Worm (Caenorhabditis elegans): ENCODE data around the gene C08E8.11.
A peak's percentile ranks its signal among the peaks of the same experiment; 100 is the strongest.

The C08E8.11 gene

ce11 chrV:18350046-18350445, 775 bp upstream of the C08E8.11 start, which contains the start of gene C08E8.3:
Gene C08E8.3 (plus strand): TSS chrV:18350129.
- TF ChIP-seq nfyb-1 (GFP tag; IDR thresholded peaks at IDR 0.05) (0 out of 2 replicates have a peak, but pooled peaks have one; percentile 10), K11D2.4 (GFP tag; IDR thresholded peaks at IDR 0.05) (no peak)

ce11 chrV:18354299-18354698, 3.5 kb downstream of the C08E8.11 start:
- TF ChIP-seq K11D2.4 (GFP tag; IDR thresholded peaks at IDR 0.05): no peak
- no peak for TF ChIP-seq rpc-1 (optimal IDR thresholded peaks at IDR 0.05)
- TF ChIP-seq rpc-1 (tag; optimal IDR thresholded peaks at IDR 0.05): no peak
- TF ChIP-seq akir-1 (GFP tag; optimal IDR thresholded peaks at IDR 0.05): no peak
- TF ChIP-seq ceh-27 (GFP tag; optimal IDR thresholded peaks at IDR 0.05): no peak
- no peak for TF ChIP-seq lir-1 (GFP tag; conservative IDR thresholded peaks at IDR 0.05)
- no peak for TF ChIP-seq nhr-80 (tag; optimal IDR thresholded peaks at IDR 0.05)
- TF ChIP-seq dox-1 (GFP tag; IDR thresholded peaks at IDR 0.05): no peak
- TF ChIP-seq tbp1 (GFP tag; optimal IDR thresholded peaks at IDR 0.05): no peak
- TF ChIP-seq madf-3 (GFP tag; IDR thresholded peaks at IDR 0.05): no peak
- TF ChIP-seq gei-17 (GFP tag; optimal IDR thresholded peaks at IDR 0.05): no peak
- TF ChIP-seq cebp-2 (GFP tag; IDR thresholded peaks at IDR 0.05): no peak
- no peak for TF ChIP-seq mxl-1 (tag; optimal IDR thresholded peaks at IDR 0.05)
- no peak for TF ChIP-seq ztf-18 (tag; optimal IDR thresholded peaks at IDR 0.05)
- no peak for TF ChIP-seq F22D6.2 (tag; optimal IDR thresholded peaks at IDR 0.05)
- TF ChIP-seq C06A6.2 (GFP tag; conservative IDR thresholded peaks at IDR 0.05): no peak
- TF ChIP-seq cebp-1 (GFP tag; IDR thresholded peaks at IDR 0.05): no peak
- no peak for TF ChIP-seq cebp-1 (tag; optimal IDR thresholded peaks at IDR 0.05)
- TF ChIP-seq sptf-2 (GFP tag; optimal IDR thresholded peaks at IDR 0.05): no peak

- TF ChIP-seq F39B2.1 (GFP tag; IDR thresholded peaks at IDR 0.05) (no peak), cebp-1 (GFP tag; IDR thresholded peaks at IDR 0.05) (no peak), cebp-1 (tag; optimal IDR thresholded peaks at IDR 0.05) (no peak), tlf-1 (GFP tag; optimal IDR thresholded peaks at IDR 0.05) (no peak), dox-1 (GFP tag; IDR thresholded peaks at IDR 0.05) (no peak), F33H1.4 (GFP tag; IDR thresholded peaks at IDR 0.05) (no peak), Y53F4B.3 (GFP tag; IDR thresholded peaks at IDR 0.05) (no peak), lir-1 (GFP tag; conservative IDR thresholded peaks at IDR 0.05) (no peak), pha-4 (tag; optimal IDR thresholded peaks at IDR 0.05) (no peak), aptf-3 (GFP tag; IDR thresholded peaks at IDR 0.05) (no peak), hlh-26 (GFP tag; conservative IDR thresholded peaks at IDR 0.05) (no peak), egl-44 (GFP tag; IDR thresholded peaks at IDR 0.05) (no peak), sptf-2 (GFP tag; optimal IDR thresholded peaks at IDR 0.05) (no peak), hmg-20 (GFP tag; IDR thresholded peaks at IDR 0.05) (no peak)
Observed at ce11 chrV:18355742-18356141, 4.9 kb downstream of the C08E8.11 start, which contains the start of gene C08E8.2. Gene C08E8.2 (minus strand): TSS chrV:18355842.

- TF ChIP-seq fkh-3 (tag; optimal IDR thresholded peaks at IDR 0.05) (no peak), ets-4 (GFP tag; optimal IDR thresholded peaks at IDR 0.05) (no peak), nhr-179 (tag; optimal IDR thresholded peaks at IDR 0.05) (no peak), B0019.2 (GFP tag; conservative IDR thresholded peaks at IDR 0.05) (no peak), nhr-27 (tag; optimal IDR thresholded peaks at IDR 0.05) (no peak), bed-2 (GFP tag; IDR thresholded peaks at IDR 0.05) (no peak), unc-62 (GFP tag; optimal IDR thresholded peaks at IDR 0.05) (no peak), F10E7.11 (tag; optimal IDR thresholded peaks at IDR 0.05) (no peak), zfh-2 (GFP tag; conservative IDR thresholded peaks at IDR 0.05) (no peak), let-526 (GFP tag; IDR thresholded peaks at IDR 0.05) (no peak), T26A5.8 (tag; optimal IDR thresholded peaks at IDR 0.05) (no peak)
Observed at ce11 chrV:18359888-18360287, 9.1 kb downstream of the C08E8.11 start, which contains the start of gene C08E8.5. Gene C08E8.5 (minus strand): TSS chrV:18359988.

All from whole organism, young adult.